Fruit fly (Drosophila melanogaster) whole organism, embryonic: ENCODE measurements around the gene CG10214.

Source experiments
- CG14014 ChIP-seq: fragments of 200-800 bp; sonication (Bioruptor generic); IDR thresholded peaks from 2 replicates; pipeline ENCODE4 v1.3.6; 2022; ENCODE audit warnings: missing biosample characterization, missing genetic modification characterization
- CG30020 ChIP-seq: fragments of 200-800 bp; optimal IDR thresholded peaks from 2 replicates; lab custom pipeline; 2019; ENCODE audit warnings: missing biosample characterization, mild to moderate bottlenecking, missing genetic modification characterization, moderate library complexity
- NFAT ChIP-seq: fragments of 200-800 bp; sonication (Bioruptor generic); IDR thresholded peaks from 2 replicates; pipeline ENCODE4 v1.3.6; 2022; ENCODE audit warnings: missing biosample characterization, missing genetic modification characterization
- Xbp1 ChIP-seq: fragments of 200-800 bp; sonication (Bioruptor generic); optimal IDR thresholded peaks from 3 replicates; lab custom pipeline; 2016; ENCODE audit warnings: missing biosample characterization, mild to moderate bottlenecking, missing genetic modification characterization
- kay ChIP-seq: fragments of 200-800 bp; sonication (Bioruptor generic); optimal IDR thresholded peaks from 2 replicates; lab custom pipeline; 2016; ENCODE audit warnings: missing biosample characterization, missing genetic modification characterization
- pita ChIP-seq: fragments of 200-800 bp; sonication (Bioruptor generic); optimal IDR thresholded peaks from 2 replicates; lab custom pipeline; 2017; ENCODE audit warnings: missing biosample characterization, mild to moderate bottlenecking, missing genetic modification characterization
- shn ChIP-seq: fragments of 200-800 bp; sonication (Bioruptor generic); optimal IDR thresholded peaks from 3 replicates; lab custom pipeline; 2016; ENCODE audit warnings: missing biosample characterization, missing genetic modification characterization

dm6 chr3R:23726740-23727139 is 40.5 kb downstream of the CG10214 start:
- no peak for TF ChIP-seq CG30020
- peak; percentile 86 for TF ChIP-seq CG14014
- peak; percentile 51 for TF ChIP-seq kay
- TF ChIP-seq shn = peak; percentile 32
- peak; percentile 71 for TF ChIP-seq NFAT (GFP tag; lab: Robert Waterston, UW)
- TF ChIP-seq Xbp1 = peak; percentile 71
- no peak for TF ChIP-seq pita (GFP tag; lab: Kevin White, UChicago)
